Worm (Caenorhabditis elegans) whole organism, L3 larva: ENCODE results near the gene sar-1.

Experiments used
- R02D3.7 ChIP-seq: fragments of 150-350 bp; optimal IDR thresholded peaks from 2 replicates; lab custom pipeline; 2014; ENCODE audit warnings: missing biosample characterization, missing genetic modification characterization
- ZK546.5 ChIP-seq: sonication (generic microtip); optimal IDR thresholded peaks from 2 replicates; lab custom pipeline; 2017; ENCODE audit warnings: missing biosample characterization, missing genetic modification characterization
- aly-2 ChIP-seq: fragments of 150-350 bp; optimal IDR thresholded peaks from 2 replicates; lab custom pipeline; 2014; ENCODE audit warnings: missing biosample characterization, missing genetic modification characterization
- ceh-16 ChIP-seq: sonication (generic microtip); optimal IDR thresholded peaks from 2 replicates; lab custom pipeline; 2017; ENCODE audit warnings: missing biosample characterization, missing genetic modification characterization
- ceh-82 ChIP-seq: fragments of 150-350 bp; optimal IDR thresholded peaks from 2 replicates; lab custom pipeline; 2014; ENCODE audit warnings: missing biosample characterization, missing genetic modification characterization
- ceh-9 ChIP-seq: sonication (generic microtip); optimal IDR thresholded peaks from 2 replicates; lab custom pipeline; 2018; ENCODE audit warnings: missing biosample characterization, missing genetic modification characterization
- daf-12 ChIP-seq: fragments of 150-350 bp; optimal IDR thresholded peaks from 2 replicates; lab custom pipeline; 2014; ENCODE audit warnings: missing biosample characterization, missing genetic modification reagents, missing genetic modification characterization
- egl-27 ChIP-seq: sonication (generic microtip); optimal IDR thresholded peaks from 4 replicates; lab custom pipeline; 2017; ENCODE audit warnings: missing biosample characterization, missing genetic modification reagents, missing genetic modification characterization
- egl-5 ChIP-seq: fragments of 150-350 bp; optimal IDR thresholded peaks from 2 replicates; lab custom pipeline; 2017; ENCODE audit warnings: missing biosample characterization, missing genetic modification reagents, missing genetic modification characterization, inconsistent platforms
- elt-1 ChIP-seq: fragments of 150-350 bp; optimal IDR thresholded peaks from 2 replicates; lab custom pipeline; 2014; ENCODE audit warnings: missing biosample characterization, missing genetic modification characterization
- elt-2 ChIP-seq: sonication (generic microtip); optimal IDR thresholded peaks from 2 replicates; lab custom pipeline; 2016; ENCODE audit warnings: missing genetic modification reagents, mild to moderate bottlenecking, missing genetic modification characterization, missing compliant biosample characterization
- eor-1 ChIP-seq, 2 experiments: fragments of 150-350 bp; optimal IDR thresholded peaks; 2 replicates each; lab custom pipeline; 2014 to 2018; ENCODE audit warnings: missing biosample characterization in 2 of 2, missing genetic modification characterization in 2 of 2
- fkh-10 ChIP-seq: sonication (generic microtip); optimal IDR thresholded peaks from 2 replicates; lab custom pipeline; 2017; ENCODE audit warnings: missing biosample characterization, missing genetic modification reagents, missing genetic modification characterization
- fkh-2 ChIP-seq: fragments of 150-350 bp; optimal IDR thresholded peaks from 2 replicates; lab custom pipeline; 2014; ENCODE audit warnings: missing biosample characterization, missing genetic modification reagents, missing genetic modification characterization
- fos-1 ChIP-seq: fragments of 150-350 bp; optimal IDR thresholded peaks from 2 replicates; lab custom pipeline; 2014; ENCODE audit warnings: missing biosample characterization, missing genetic modification characterization
- hmg-11 ChIP-seq: sonication (generic microtip); optimal IDR thresholded peaks from 2 replicates; lab custom pipeline; 2016; ENCODE audit warnings: missing genetic modification characterization, missing compliant biosample characterization
- jun-1 ChIP-seq: fragments of 150-350 bp; optimal IDR thresholded peaks from 2 replicates; lab custom pipeline; 2014; ENCODE audit warnings: missing biosample characterization, missing genetic modification reagents, missing genetic modification characterization
- lin-15B ChIP-seq: fragments of 150-350 bp; optimal IDR thresholded peaks from 2 replicates; lab custom pipeline; 2014; ENCODE audit warnings: missing biosample characterization, missing genetic modification characterization
- lsy-12 ChIP-seq: sonication (generic microtip); optimal IDR thresholded peaks from 2 replicates; lab custom pipeline; 2016; ENCODE audit warnings: mild to moderate bottlenecking, missing genetic modification characterization, missing compliant biosample characterization
- nfya-1 ChIP-seq: sonication (generic microtip); optimal IDR thresholded peaks from 2 replicates; lab custom pipeline; 2017; ENCODE audit warnings: missing genetic modification characterization, mild to moderate bottlenecking, missing compliant biosample characterization, antibody characterized with exemption, moderate library complexity; ENCODE audit not compliant: insufficient read depth
- nhr-11 ChIP-seq: fragments of 150-350 bp; optimal IDR thresholded peaks from 2 replicates; lab custom pipeline; 2014; ENCODE audit warnings: missing biosample characterization, missing genetic modification characterization
- nhr-12 ChIP-seq: fragments of 150-350 bp; optimal IDR thresholded peaks from 2 replicates; lab custom pipeline; 2014; ENCODE audit warnings: missing biosample characterization, missing genetic modification characterization
- nhr-23 ChIP-seq: fragments of 150-350 bp; optimal IDR thresholded peaks from 2 replicates; lab custom pipeline; 2014; ENCODE audit warnings: missing biosample characterization, missing genetic modification reagents, missing genetic modification characterization
- nhr-25 ChIP-seq: sonication (generic microtip); optimal IDR thresholded peaks from 2 replicates; lab custom pipeline; 2017; ENCODE audit warnings: missing biosample characterization, missing genetic modification characterization
- nhr-67 ChIP-seq: fragments of 150-350 bp; optimal IDR thresholded peaks from 2 replicates; lab custom pipeline; 2014; ENCODE audit warnings: missing biosample characterization, missing genetic modification characterization
- nhr-77 ChIP-seq: fragments of 150-350 bp; optimal IDR thresholded peaks from 2 replicates; lab custom pipeline; 2014; ENCODE audit warnings: missing biosample characterization, missing genetic modification characterization
- pha-4 ChIP-seq: fragments of 150-350 bp; optimal IDR thresholded peaks from 2 replicates; lab custom pipeline; 2014; ENCODE audit warnings: missing biosample characterization, missing genetic modification reagents, missing genetic modification characterization
- pqm-1 ChIP-seq: fragments of 150-350 bp; optimal IDR thresholded peaks from 2 replicates; lab custom pipeline; 2017; ENCODE audit warnings: missing biosample characterization, missing genetic modification characterization, inconsistent platforms
- sea-2 ChIP-seq: fragments of 150-350 bp; sonication (generic microtip); optimal IDR thresholded peaks from 4 replicates; lab custom pipeline; 2014; ENCODE audit warnings: missing biosample characterization, missing genetic modification reagents, missing genetic modification characterization
- skn-1 ChIP-seq: fragments of 150-350 bp; optimal IDR thresholded peaks from 2 replicates; lab custom pipeline; 2014; ENCODE audit warnings: missing biosample characterization, missing genetic modification characterization
- snpc-4 ChIP-seq: fragments of 150-350 bp; optimal IDR thresholded peaks from 2 replicates; lab custom pipeline; 2014; ENCODE audit warnings: missing biosample characterization, missing genetic modification characterization
- tbx-2 ChIP-seq: sonication (generic microtip); optimal IDR thresholded peaks from 2 replicates; lab custom pipeline; 2016; ENCODE audit warnings: mild to moderate bottlenecking, missing genetic modification characterization, missing compliant biosample characterization
- unc-39 ChIP-seq: sonication (generic microtip); optimal IDR thresholded peaks from 4 replicates; lab custom pipeline; 2017; ENCODE audit warnings: missing biosample characterization, missing genetic modification characterization
- zag-1 ChIP-seq: fragments of 150-350 bp; optimal IDR thresholded peaks from 2 replicates; lab custom pipeline; 2014; ENCODE audit warnings: missing biosample characterization, missing genetic modification characterization
- ztf-11 ChIP-seq: fragments of 150-350 bp; optimal IDR thresholded peaks from 2 replicates; lab custom pipeline; 2014; ENCODE audit warnings: missing biosample characterization, missing genetic modification characterization
- ztf-4 ChIP-seq: fragments of 150-350 bp; optimal IDR thresholded peaks from 2 replicates; lab custom pipeline; 2014; ENCODE audit warnings: missing biosample characterization, missing genetic modification characterization

Gene sar-1

DNA sequence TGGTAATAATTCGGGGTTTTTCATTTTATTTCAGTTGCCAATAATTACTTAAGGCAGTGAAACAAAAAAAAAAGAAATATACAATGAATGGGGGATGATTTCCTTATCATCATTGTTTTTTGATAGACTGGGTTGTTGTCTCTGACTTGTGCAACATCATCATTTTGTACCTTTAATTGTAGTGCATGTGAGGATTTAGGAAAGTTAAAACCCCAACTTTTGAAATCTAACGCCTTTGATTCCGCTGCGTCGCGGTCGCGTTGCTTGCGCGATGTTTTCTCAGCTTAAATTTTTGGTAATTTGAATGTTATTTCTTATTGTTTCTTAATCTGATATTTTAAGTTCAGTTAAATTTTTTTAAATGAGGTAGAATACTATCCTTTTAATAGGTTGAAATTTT, 32.7 kb upstream of the sar-1 start, which contains the start of gene ZK185.5:
ZK185.5 (minus strand) TSS at position 101 of the 400 bp plus-strand sequence.
- TF ChIP-seq lsy-12 (tag; lab: Kevin White, UChicago), result no peak
- no peak for TF ChIP-seq skn-1
- TF ChIP-seq nhr-77 (tag; lab: Kevin White, UChicago), result no peak
- no peak for TF ChIP-seq pha-4 (tag; lab: Kevin White, UChicago)
- no peak for TF ChIP-seq elt-1 (tag; lab: Kevin White, UChicago)
- TF ChIP-seq daf-12 (tag; lab: Kevin White, UChicago), result no peak
- TF ChIP-seq ceh-82 (tag; lab: Kevin White, UChicago), result no peak
- no peak for TF ChIP-seq egl-5 (tag; lab: Kevin White, UChicago)
- TF ChIP-seq fos-1 (tag; lab: Kevin White, UChicago), result no peak
- no peak for TF ChIP-seq tbx-2 (tag; lab: Kevin White, UChicago)

DNA sequence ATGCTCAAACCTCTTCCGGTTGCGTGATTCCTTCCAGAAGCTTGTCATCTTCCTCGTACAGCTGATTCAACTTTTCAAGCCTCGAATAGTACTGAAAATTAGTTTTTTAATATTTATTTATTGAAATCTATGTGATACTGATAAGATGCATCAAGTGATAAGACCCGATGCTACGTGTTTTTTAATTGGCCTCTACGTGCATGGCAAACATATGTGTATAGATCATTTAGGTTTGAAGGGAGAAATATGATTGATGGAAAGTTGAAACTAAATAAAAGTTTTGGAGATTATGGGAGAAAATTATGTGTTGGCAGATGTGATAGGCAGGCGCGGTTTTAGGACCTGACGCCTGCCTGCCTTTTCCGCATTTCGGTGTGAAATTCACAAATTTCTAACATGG, 31.1 kb upstream of the sar-1 start:
- TF ChIP-seq snpc-4 (tag; lab: Kevin White, UChicago), result no peak
- no peak for TF ChIP-seq nhr-25
- no peak for TF ChIP-seq hmg-11 (tag; lab: Kevin White, UChicago)
- TF ChIP-seq lsy-12 (tag; lab: Kevin White, UChicago), result no peak
- TF ChIP-seq pha-4 (tag; lab: Kevin White, UChicago), result peak; percentile 13
- no peak for TF ChIP-seq aly-2 (tag; lab: Kevin White, UChicago)
- TF ChIP-seq pqm-1 (tag; lab: Kevin White, UChicago), result peak; percentile 75
- peak; percentile 83 for TF ChIP-seq elt-2 (tag; lab: Kevin White, UChicago)
- no peak for TF ChIP-seq fkh-10 (GFP tag; lab: Kevin White, UChicago)
- TF ChIP-seq sea-2 (GFP tag; lab: Kevin White, UChicago), result no peak
- no peak for TF ChIP-seq R02D3.7 (tag; lab: Kevin White, UChicago)
- TF ChIP-seq nhr-23 (tag; lab: Kevin White, UChicago), result no peak
- TF ChIP-seq daf-12 (tag; lab: Kevin White, UChicago), result no peak
- TF ChIP-seq zag-1 (tag; lab: Kevin White, UChicago), result no peak

DNA sequence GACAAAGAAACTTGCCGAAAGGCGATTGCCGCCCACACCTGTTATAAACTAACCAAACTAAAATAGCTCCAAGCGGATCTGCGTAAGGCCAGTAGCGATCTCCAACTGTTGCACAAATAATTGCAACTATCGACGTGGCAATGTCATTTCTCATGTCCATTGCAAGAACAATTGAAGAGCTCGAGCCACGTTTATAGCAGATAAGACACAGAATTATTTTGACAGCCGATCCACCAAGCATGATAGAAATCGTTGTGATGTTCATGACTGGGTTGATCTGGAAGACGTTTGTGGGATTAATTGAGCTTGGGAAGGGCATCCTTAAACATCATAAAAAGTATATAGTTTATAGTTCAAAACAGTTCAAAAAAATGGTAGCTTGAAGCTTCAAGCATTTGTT, 29.9 kb upstream of the sar-1 start:
- TF ChIP-seq egl-27 (tag; lab: Kevin White, UChicago), result no peak
- no peak for TF ChIP-seq elt-1 (tag; lab: Kevin White, UChicago)
- TF ChIP-seq, all 47 proteins: peak for 0

DNA sequence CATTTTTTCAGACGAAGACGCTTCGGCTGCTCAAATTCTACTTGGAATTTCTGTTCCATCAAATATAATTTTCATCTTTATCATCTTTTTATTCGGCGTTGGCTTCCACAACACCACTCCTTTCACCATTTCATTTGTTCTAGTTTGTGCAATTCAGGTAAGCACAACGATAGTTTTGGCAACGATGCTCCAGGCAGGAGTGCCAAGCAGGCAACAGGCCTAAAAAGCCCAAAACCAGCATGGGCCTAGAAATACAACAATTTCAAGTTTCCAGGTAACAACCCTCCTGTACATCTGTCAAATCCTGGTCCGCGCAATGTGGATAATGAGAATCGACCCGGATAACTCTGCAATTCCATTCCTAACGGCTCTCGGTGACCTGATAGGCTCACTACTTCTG, 28.1 kb upstream of the sar-1 start:
- TF ChIP-seq unc-39 (tag; lab: Kevin White, UChicago), result no peak
- no peak for TF ChIP-seq ceh-9 (tag; lab: Kevin White, UChicago)
- TF ChIP-seq eor-1 (tag; optimal IDR thresholded peaks at IDR 0.05; lab: Kevin White, UChicago), result no peak
- TF ChIP-seq ztf-11 (tag; lab: Kevin White, UChicago), result no peak
- TF ChIP-seq pqm-1 (tag; lab: Kevin White, UChicago), result no peak
- no peak for TF ChIP-seq fkh-2

DNA sequence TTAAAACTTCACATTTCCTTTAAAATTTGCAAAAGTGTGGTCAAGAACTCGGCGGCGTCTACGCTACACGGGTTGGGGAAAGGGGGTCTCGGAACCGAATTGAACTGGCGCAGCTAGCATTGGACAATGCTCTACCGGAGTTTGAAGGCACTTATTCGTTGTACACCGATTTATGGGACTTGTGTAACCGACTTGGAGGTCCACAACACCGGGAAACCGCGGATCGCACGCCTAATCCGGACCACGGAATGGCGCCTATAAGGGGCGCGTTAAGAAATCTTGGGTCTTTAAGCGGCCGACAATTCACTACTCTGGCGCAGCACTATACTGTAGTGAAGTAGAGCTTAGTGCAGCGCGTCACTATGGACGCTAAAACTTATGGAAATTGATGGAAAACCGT, 25.6 kb upstream of the sar-1 start:
- TF ChIP-seq snpc-4 (tag; lab: Kevin White, UChicago) (peak; percentile 77), unc-39 (tag; lab: Kevin White, UChicago) (no peak)

DNA sequence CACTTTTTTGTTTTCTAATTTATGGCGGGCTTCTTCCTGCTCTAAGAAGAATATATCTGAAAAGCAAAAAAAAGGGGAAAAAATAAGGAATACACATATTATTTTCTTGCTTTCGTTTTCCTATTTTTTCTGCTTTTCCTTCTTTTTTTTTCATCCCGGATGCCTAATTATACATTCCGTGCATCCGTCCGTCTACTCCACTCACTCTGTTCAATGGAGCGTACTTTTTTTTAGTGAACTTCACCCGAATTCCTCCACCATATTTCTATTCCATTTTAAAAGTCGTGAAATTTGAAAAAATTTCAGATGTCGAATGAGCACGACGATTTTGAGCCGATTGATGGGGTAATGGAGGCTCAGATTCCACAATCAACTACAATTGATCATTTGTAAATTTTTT, 23.1 kb upstream of the sar-1 start, which contains the start of gene ZK185.2:
ZK185.2 (plus strand) TSS at position 301 of the 400 bp plus-strand sequence.
- TF ChIP-seq fkh-2, result no peak
- TF ChIP-seq eor-1 (tag; optimal IDR thresholded peaks at IDR 0.05; lab: Kevin White, UChicago), result no peak
- no peak for TF ChIP-seq nhr-11
- no peak for TF ChIP-seq ceh-82 (tag; lab: Kevin White, UChicago)
- TF ChIP-seq lsy-12 (tag; lab: Kevin White, UChicago), result no peak
- TF ChIP-seq egl-5 (tag; lab: Kevin White, UChicago), result no peak
- TF ChIP-seq ceh-16 (tag; lab: Kevin White, UChicago), result no peak
- no peak for TF ChIP-seq nhr-77 (tag; lab: Kevin White, UChicago)
- TF ChIP-seq zag-1 (tag; lab: Kevin White, UChicago), result no peak
- TF ChIP-seq nhr-25, result no peak
- no peak for TF ChIP-seq R02D3.7 (tag; lab: Kevin White, UChicago)
- no peak for TF ChIP-seq fos-1 (tag; lab: Kevin White, UChicago)
- no peak for TF ChIP-seq jun-1 (tag; lab: Kevin White, UChicago)
- no peak for TF ChIP-seq lin-15B (tag; lab: Kevin White, UChicago)
- no peak for TF ChIP-seq ZK546.5 (tag; lab: Kevin White, UChicago)
- TF ChIP-seq nhr-12, result no peak
- no peak for TF ChIP-seq unc-39 (tag; lab: Kevin White, UChicago)
- TF ChIP-seq nfya-1 (tag; lab: Kevin White, UChicago), result no peak
- no peak for TF ChIP-seq nhr-67 (tag; lab: Kevin White, UChicago)
- TF ChIP-seq ztf-4 (tag; lab: Kevin White, UChicago), result no peak
- TF ChIP-seq, all 47 proteins: peak for 0
